Fruit fly (Drosophila melanogaster) whole organism, embryonic: ENCODE results near the gene CG17187.

Experiments used
- Abd-B ChIP-seq: fragments of 200-800 bp; sonication (Bioruptor generic); optimal IDR thresholded peaks from 2 replicates; lab custom pipeline; 2018; ENCODE audit warnings: missing biosample characterization, mild to moderate bottlenecking, missing genetic modification characterization, moderate library complexity
- Ada2b ChIP-seq: fragments of 200-800 bp; sonication (Bioruptor generic); IDR thresholded peaks from 2 replicates; pipeline ENCODE4 v1.3.6; 2022; ENCODE audit warnings: missing biosample characterization, missing genetic modification characterization
- Aef1 ChIP-seq: fragments of 200-800 bp; sonication (Bioruptor generic); IDR thresholded peaks from 3 replicates; pipeline ENCODE4 v1.3.6; 2022; ENCODE audit warnings: missing biosample characterization, missing genetic modification characterization
- B-H1 ChIP-seq: fragments of 200-800 bp; sonication (Bioruptor generic); IDR thresholded peaks from 3 replicates; pipeline ENCODE4 v1.3.6; 2022; ENCODE audit warnings: missing biosample characterization, missing genetic modification characterization
- CG1024 ChIP-seq: fragments of 200-800 bp; sonication (Bioruptor generic); IDR thresholded peaks from 2 replicates; pipeline ENCODE4 v1.3.6; 2022; ENCODE audit warnings: missing biosample characterization, missing genetic modification characterization
- CG10274 ChIP-seq: fragments of 200-800 bp; sonication (Bioruptor generic); optimal IDR thresholded peaks from 3 replicates; lab custom pipeline; 2017; ENCODE audit warnings: missing biosample characterization, mild to moderate bottlenecking, missing genetic modification characterization
- CG11560 ChIP-seq: fragments of 200-800 bp; sonication (Bioruptor generic); IDR thresholded peaks from 3 replicates; pipeline ENCODE4 v1.3.6; 2022; ENCODE audit warnings: missing biosample characterization, missing genetic modification characterization
- CG12744 ChIP-seq: fragments of 200-800 bp; sonication (Bioruptor generic); optimal IDR thresholded peaks from 2 replicates; lab custom pipeline; 2016; ENCODE audit warnings: missing biosample characterization, missing genetic modification characterization
- CG13424 ChIP-seq: fragments of 200-800 bp; sonication (Bioruptor generic); optimal IDR thresholded peaks from 2 replicates; lab custom pipeline; 2019; ENCODE audit warnings: missing biosample characterization, mild to moderate bottlenecking, missing genetic modification characterization, moderate library complexity
- CG15479 ChIP-seq: fragments of 200-800 bp; sonication (Bioruptor generic); optimal IDR thresholded peaks from 3 replicates; lab custom pipeline; 2019; ENCODE audit warnings: missing biosample characterization, mild to moderate bottlenecking, missing genetic modification characterization, moderate library complexity
- CG17328 ChIP-seq: fragments of 200-800 bp; sonication (Bioruptor generic); IDR thresholded peaks from 2 replicates; pipeline ENCODE4 v1.3.6; 2022; ENCODE audit warnings: missing biosample characterization, missing genetic modification characterization
- CG17568 ChIP-seq: fragments of 200-800 bp; sonication (Bioruptor generic); optimal IDR thresholded peaks from 2 replicates; lab custom pipeline; 2018; ENCODE audit warnings: missing biosample characterization, mild to moderate bottlenecking, missing genetic modification characterization, moderate library complexity
- CG30431 ChIP-seq: fragments of 200-800 bp; sonication (Bioruptor generic); optimal IDR thresholded peaks from 2 replicates; lab custom pipeline; 2017; ENCODE audit warnings: missing biosample characterization, missing genetic modification characterization
- CG42726 ChIP-seq: fragments of 200-800 bp; sonication (Bioruptor generic); IDR thresholded peaks from 2 replicates; pipeline ENCODE4 v1.3.6; 2022; ENCODE audit warnings: missing biosample characterization, missing genetic modification characterization; ENCODE audit not compliant: partially characterized antibody
- CG4404 ChIP-seq: fragments of 200-800 bp; sonication (Bioruptor generic); IDR thresholded peaks from 2 replicates; pipeline ENCODE4 v1.3.6; 2022; ENCODE audit warnings: missing biosample characterization, missing genetic modification characterization
- CG6254 ChIP-seq: fragments of 200-800 bp; sonication (Bioruptor generic); optimal IDR thresholded peaks from 3 replicates; lab custom pipeline; 2017; ENCODE audit warnings: mild to moderate bottlenecking, missing biosample characterization, missing genetic modification reagents, missing genetic modification characterization
- CG7786 ChIP-seq: fragments of 200-800 bp; sonication (Bioruptor generic); optimal IDR thresholded peaks from 2 replicates; lab custom pipeline; 2016; ENCODE audit warnings: missing biosample characterization, missing genetic modification characterization
- CG8359 ChIP-seq: fragments of 200-800 bp; sonication (Bioruptor generic); optimal IDR thresholded peaks from 2 replicates; lab custom pipeline; 2017; ENCODE audit warnings: missing biosample characterization, mild to moderate bottlenecking, missing genetic modification characterization, borderline replicate concordance
- D19A ChIP-seq: fragments of 200-800 bp; optimal IDR thresholded peaks from 3 replicates; lab custom pipeline; 2019; ENCODE audit warnings: missing biosample characterization, mild to moderate bottlenecking, missing genetic modification characterization, moderate library complexity
- Dll ChIP-seq: fragments of 200-800 bp; sonication (Bioruptor generic); IDR thresholded peaks from 4 replicates; pipeline ENCODE4 v1.3.6; 2022; ENCODE audit warnings: missing biosample characterization, missing genetic modification characterization; ENCODE audit not compliant: partially characterized antibody
- Hey ChIP-seq: fragments of 200-800 bp; sonication (Bioruptor generic); optimal IDR thresholded peaks from 3 replicates; lab custom pipeline; 2018; ENCODE audit warnings: missing biosample characterization, mild to moderate bottlenecking, missing genetic modification characterization
- Lim3 ChIP-seq: fragments of 200-800 bp; sonication (Bioruptor generic); IDR thresholded peaks from 2 replicates; pipeline ENCODE4 v1.3.6; 2022; ENCODE audit warnings: missing biosample characterization, missing genetic modification characterization
- Mrtf ChIP-seq: fragments of 200-800 bp; sonication (Bioruptor generic); IDR thresholded peaks from 3 replicates; pipeline ENCODE4 v1.3.6; 2022; ENCODE audit warnings: missing biosample characterization, missing genetic modification characterization
- PHDP ChIP-seq: fragments of 200-800 bp; sonication (Bioruptor generic); optimal IDR thresholded peaks from 3 replicates; lab custom pipeline; 2018; ENCODE audit warnings: missing biosample characterization, mild to moderate bottlenecking, missing genetic modification characterization, moderate library complexity
- Poxn ChIP-seq: fragments of 200-800 bp; sonication (Bioruptor generic); IDR thresholded peaks from 2 replicates; pipeline ENCODE4 v1.3.6; 2022; ENCODE audit warnings: missing biosample characterization, missing genetic modification characterization
- Ptx1 ChIP-seq: fragments of 200-800 bp; sonication (Bioruptor generic); IDR thresholded peaks from 2 replicates; pipeline ENCODE4 v1.3.6; 2022; ENCODE audit warnings: missing biosample characterization, missing genetic modification characterization
- Sox100B ChIP-seq: fragments of 200-800 bp; sonication (Bioruptor generic); optimal IDR thresholded peaks from 3 replicates; lab custom pipeline; 2018; ENCODE audit warnings: missing biosample characterization, mild to moderate bottlenecking, missing genetic modification characterization
- Tbp ChIP-seq: fragments of >200 bp; optimal IDR thresholded peaks from 2 replicates; lab custom pipeline; 2018; ENCODE audit warnings: missing biosample characterization, missing genetic modification characterization
- Usf ChIP-seq: fragments of 200-800 bp; sonication (Bioruptor generic); optimal IDR thresholded peaks from 2 replicates; lab custom pipeline; 2017; ENCODE audit warnings: missing genotype, missing biosample characterization, missing genetic modification characterization
- ase ChIP-seq: fragments of 200-800 bp; sonication (Bioruptor generic); IDR thresholded peaks from 3 replicates; pipeline ENCODE4 v1.3.6; 2022; ENCODE audit warnings: missing biosample characterization, missing genetic modification characterization
- bigmax ChIP-seq: fragments of 200-800 bp; sonication (Bioruptor generic); optimal IDR thresholded peaks from 2 replicates; lab custom pipeline; 2018; ENCODE audit warnings: missing biosample characterization, mild to moderate bottlenecking, missing genetic modification characterization
- cg ChIP-seq: fragments of 200-800 bp; sonication (Bioruptor generic); optimal IDR thresholded peaks from 3 replicates; lab custom pipeline; 2019; ENCODE audit warnings: missing biosample characterization, mild to moderate bottlenecking, missing genetic modification characterization, moderate library complexity
- croc ChIP-seq: fragments of 200-800 bp; sonication (Bioruptor generic); conservative IDR thresholded peaks from 3 replicates; pipeline ENCODE4 v1.3.6; 2022; ENCODE audit warnings: missing biosample characterization, missing genetic modification characterization
- dimm ChIP-seq: fragments of 200-800 bp; sonication (Bioruptor generic); IDR thresholded peaks from 2 replicates; pipeline ENCODE4 v1.3.6; 2022; ENCODE audit warnings: missing biosample characterization, missing genetic modification characterization
- eve ChIP-seq, 2 experiments: fragments of >200 bp; optimal IDR thresholded peaks; 2 replicates each; lab custom pipeline; 2017; ENCODE audit warnings: missing biosample characterization in 2 of 2, missing genetic modification characterization in 2 of 2
- hth ChIP-seq: fragments of >200 bp; optimal IDR thresholded peaks from 2 replicates; lab custom pipeline; 2017; ENCODE audit warnings: inconsistent platforms
- kay ChIP-seq: fragments of 200-800 bp; sonication (Bioruptor generic); optimal IDR thresholded peaks from 2 replicates; lab custom pipeline; 2016; ENCODE audit warnings: missing biosample characterization, missing genetic modification characterization
- ken ChIP-seq: fragments of 200-800 bp; sonication (Bioruptor generic); IDR thresholded peaks from 3 replicates; pipeline ENCODE4 v1.3.6; 2022; ENCODE audit warnings: missing biosample characterization, missing genetic modification characterization
- lola ChIP-seq, 3 experiments: fragments of >200 bp in 2 of 3; fragments of 200-800 bp in 1 of 3; sonication (Bioruptor generic) in 1 of 3; optimal IDR thresholded peaks; 2 replicates each; lab custom pipeline; 2017 to 2019; ENCODE audit warnings: missing biosample characterization in 3 of 3, missing genetic modification characterization in 3 of 3, mild to moderate bottlenecking in 1 of 3, moderate library complexity in 1 of 3
- mam ChIP-seq: fragments of 200-800 bp; sonication (Bioruptor generic); optimal IDR thresholded peaks from 3 replicates; lab custom pipeline; 2016; ENCODE audit warnings: missing biosample characterization, missing genetic modification characterization
- nau ChIP-seq: fragments of 200-800 bp; sonication (Bioruptor generic); optimal IDR thresholded peaks from 3 replicates; lab custom pipeline; 2017; ENCODE audit warnings: missing biosample characterization, mild to moderate bottlenecking, missing genetic modification characterization, missing genetic modification reagents
- org-1 ChIP-seq: fragments of 200-800 bp; sonication (Bioruptor generic); optimal IDR thresholded peaks from 2 replicates; lab custom pipeline; 2017; ENCODE audit warnings: missing biosample characterization, missing genetic modification characterization
- prd ChIP-seq, 3 experiments: fragments of >200 bp in 2 of 3; fragments of 200-800 bp in 1 of 3; sonication (Bioruptor generic) in 1 of 3; optimal IDR thresholded peaks in 2 of 3; IDR thresholded peaks in 1 of 3; 2 replicates in 2 of 3; 3 replicates in 1 of 3; pipeline versions ENCODE4 v1.3.6 to Lab custom; 2017 to 2022; ENCODE audit warnings: missing biosample characterization in 1 of 3, missing genetic modification characterization in 1 of 3
- row ChIP-seq: fragments of 200-800 bp; sonication (Bioruptor generic); IDR thresholded peaks from 3 replicates; pipeline ENCODE4 v1.3.6; 2022; ENCODE audit warnings: missing biosample characterization, missing genetic modification characterization
- sc ChIP-seq, 3 experiments: fragments of >200 bp in 2 of 3; fragments of 200-800 bp in 1 of 3; sonication (Bioruptor generic) in 1 of 3; optimal IDR thresholded peaks; 2 replicates in 2 of 3; 3 replicates in 1 of 3; lab custom pipeline; 2017; ENCODE audit warnings: mild to moderate bottlenecking in 1 of 3, missing biosample characterization in 1 of 3, missing genetic modification characterization in 1 of 3, missing genetic modification reagents in 1 of 3
- tgo ChIP-seq: fragments of 200-800 bp; sonication (Bioruptor generic); IDR thresholded peaks from 3 replicates; pipeline ENCODE4 v1.3.6; 2022; ENCODE audit warnings: missing biosample characterization, missing genetic modification characterization
- tna ChIP-seq: fragments of 200-800 bp; sonication (Bioruptor generic); IDR thresholded peaks from 2 replicates; pipeline ENCODE4 v1.3.6; 2022; ENCODE audit warnings: missing biosample characterization, missing genetic modification characterization; ENCODE audit not compliant: partially characterized antibody
- trem ChIP-seq: fragments of 200-800 bp; optimal IDR thresholded peaks from 3 replicates; lab custom pipeline; 2019; ENCODE audit warnings: missing biosample characterization, mild to moderate bottlenecking, missing genetic modification characterization, moderate library complexity
- usp ChIP-seq: fragments of >200 bp; optimal IDR thresholded peaks from 2 replicates; lab custom pipeline; 2017; ENCODE audit warnings: missing biosample characterization, missing genetic modification characterization

The CG17187 gene

dm6 chr3R:11216156-11216630 lies 15.5 kb downstream of the CG17187 start, which contains the start of the genes RpS25 and CG4820 (continued):
- no peak for TF ChIP-seq prd (optimal IDR thresholded peaks at IDR 0.05; lab: Kevin White, UChicago)
- TF ChIP-seq prd (GFP tag; IDR thresholded peaks at IDR 0.05; lab: Robert Waterston, UW), result peak; percentile 70
- TF ChIP-seq Abd-B (GFP tag; lab: Kevin White, UChicago), result peak; percentile 70
- peak; percentile 93 for TF ChIP-seq org-1 (GFP tag; lab: Kevin White, UChicago)
- peak; percentile 24 for TF ChIP-seq kay (GFP tag; lab: Kevin White, UChicago)
- peak; percentile 55 for TF ChIP-seq Tbp
- TF ChIP-seq CG4404, result peak; percentile 35; the same call in 1 of the 2 replicates
- peak in 1 of 3 experiments; percentile 76 for TF ChIP-seq lola (GFP tag; optimal IDR thresholded peaks at IDR 0.05; lab: Kevin White, UChicago)
- peak; percentile 74 for TF ChIP-seq CG1024 (GFP tag; lab: Robert Waterston, UW)
- peak; percentile 82 for TF ChIP-seq Mrtf (GFP tag; lab: Robert Waterston, UW)
- TF ChIP-seq Usf (GFP tag; lab: Kevin White, UChicago), result peak; percentile 80
- TF ChIP-seq croc (GFP tag; lab: Robert Waterston, UW), result peak; percentile 77
- peak; percentile 69; the same call in 2 of the 3 replicates for TF ChIP-seq B-H1 (GFP tag; lab: Robert Waterston, UW)
- no peak for TF ChIP-seq eve (GFP tag; optimal IDR thresholded peaks at IDR 0.05; lab: Kevin White, UChicago)
- peak; percentile 69 for TF ChIP-seq CG42726
- no peak for TF ChIP-seq usp (GFP tag; lab: Kevin White, UChicago)
- TF ChIP-seq ken, result peak; percentile 78
- TF ChIP-seq tgo (GFP tag; lab: Robert Waterston, UW), result peak; percentile 88
- peak; percentile 84 for TF ChIP-seq CG13424 (tag; lab: Kevin White, UChicago)
- peak; percentile 74 for TF ChIP-seq CG6254 (GFP tag; lab: Kevin White, UChicago)
- TF ChIP-seq CG30431, result peak; percentile 83
- TF ChIP-seq Sox100B (GFP tag; lab: Kevin White, UChicago), result peak; percentile 92
- no peak for TF ChIP-seq cg (GFP tag; lab: Kevin White, UChicago)
- TF ChIP-seq row (GFP tag; lab: Robert Waterston, UW), result peak; percentile 73
- TF ChIP-seq Hey, result peak; percentile 85
- peak; percentile 93 for TF ChIP-seq Dll (GFP tag; lab: Robert Waterston, UW)
- TF ChIP-seq ase, result peak; percentile 77
- no peak for TF ChIP-seq sc (optimal IDR thresholded peaks at IDR 0.05; lab: Kevin White, UChicago)
- TF ChIP-seq sc (GFP tag; optimal IDR thresholded peaks at IDR 0.05; lab: Kevin White, UChicago), result peak; percentile 86
- peak; percentile 88 for TF ChIP-seq CG10274 (GFP tag; lab: Kevin White, UChicago)
- peak; percentile 76 for TF ChIP-seq mam (GFP tag; lab: Kevin White, UChicago)
- TF ChIP-seq CG17328 (GFP tag; lab: Robert Waterston, UW), result peak; percentile 87
- TF ChIP-seq Aef1, result peak; percentile 59; the same call in 2 of the 3 replicates
- TF ChIP-seq hth (lab: Kevin White, UChicago), result no peak
- TF ChIP-seq CG8359 (GFP tag; lab: Kevin White, UChicago), result peak; percentile 84
- peak; percentile 82 for TF ChIP-seq CG12744 (GFP tag; lab: Kevin White, UChicago)
- TF ChIP-seq nau (GFP tag; lab: Kevin White, UChicago), result peak; percentile 95
- peak; percentile 94 for TF ChIP-seq CG15479 (GFP tag; lab: Kevin White, UChicago)
- TF ChIP-seq Ptx1 (GFP tag; lab: Robert Waterston, UW), result peak; percentile 79
- TF ChIP-seq Poxn (GFP tag; lab: Robert Waterston, UW), result no peak; the same call in 1 of the 2 replicates
- TF ChIP-seq trem (tag; lab: Kevin White, UChicago), result peak; percentile 95
- peak; percentile 65 for TF ChIP-seq D19A (tag; lab: Kevin White, UChicago)
- peak; percentile 93 for TF ChIP-seq CG17568 (GFP tag; lab: Kevin White, UChicago)
- TF ChIP-seq dimm, result peak; percentile 54
- peak; percentile 66 for TF ChIP-seq Ada2b
- peak; percentile 62; the same call in 1 of the 2 replicates for TF ChIP-seq tna (GFP tag; lab: Robert Waterston, UW)
- TF ChIP-seq bigmax (GFP tag; lab: Kevin White, UChicago), result peak; percentile 92
- peak; percentile 81 for TF ChIP-seq CG7786
- peak; percentile 91 for TF ChIP-seq PHDP
- peak; percentile 54; the same call in 2 of the 3 replicates for TF ChIP-seq CG11560 (tag; lab: Robert Waterston, UW)
- peak; percentile 28; the same call in 1 of the 2 replicates for TF ChIP-seq Lim3 (GFP tag; lab: Robert Waterston, UW)
